Worm (Caenorhabditis elegans): ENCODE data around the gene D1086.5.

- TF ChIP-seq ztf-23 (GFP tag; IDR thresholded peaks at IDR 0.05) (no peak), ref-1 (GFP tag; conservative IDR thresholded peaks at IDR 0.05) (no peak), ztf-29 (GFP tag; IDR thresholded peaks at IDR 0.05) (no peak), med-1 (GFP tag; optimal IDR thresholded peaks at IDR 0.05; ENCODE audit: insufficient read depth) (no peak), flt-1 (GFP tag; IDR thresholded peaks at IDR 0.05) (no peak)
These were observed 3.6 kb upstream of the D1086.5 start, which contains the start of gene D1086.8 for ce11 chrV:14093805-14094204.

All from whole organism, midembryonic.